Fruit fly (Drosophila melanogaster) whole organism, embryonic: Measurements from ENCODE around the gene CG6610.

ENCODE experiments used
- Aef1 ChIP-seq: fragments of 200-800 bp; sonication (Bioruptor generic); IDR thresholded peaks from 3 replicates; pipeline ENCODE4 v1.3.6; 2022; ENCODE audit warnings: missing biosample characterization, missing genetic modification characterization
- CG10267 ChIP-seq: fragments of 200-800 bp; sonication (Bioruptor generic); optimal IDR thresholded peaks from 2 replicates; lab custom pipeline; 2018; ENCODE audit warnings: missing biosample characterization, mild to moderate bottlenecking, missing genetic modification characterization, moderate library complexity
- CG10366 ChIP-seq: fragments of 200-800 bp; sonication (Bioruptor generic); IDR thresholded peaks from 2 replicates; pipeline ENCODE4 v1.3.6; 2022; ENCODE audit warnings: missing biosample characterization, missing genetic modification characterization
- CG10565 ChIP-seq: fragments of 200-800 bp; sonication (Bioruptor generic); optimal IDR thresholded peaks from 3 replicates; lab custom pipeline; 2016; ENCODE audit warnings: missing biosample characterization, mild to moderate bottlenecking, missing genetic modification characterization
- CG10654 ChIP-seq: fragments of 200-800 bp; sonication (Bioruptor generic); optimal IDR thresholded peaks from 2 replicates; lab custom pipeline; 2016; ENCODE audit warnings: missing biosample characterization, missing genetic modification characterization
- CG11398 ChIP-seq: fragments of 200-800 bp; sonication (Bioruptor generic); optimal IDR thresholded peaks from 2 replicates; lab custom pipeline; 2016; ENCODE audit warnings: missing biosample characterization, missing genetic modification characterization
- CG13894 ChIP-seq: fragments of 200-800 bp; sonication (Bioruptor generic); optimal IDR thresholded peaks from 3 replicates; lab custom pipeline; 2018; ENCODE audit warnings: missing biosample characterization, mild to moderate bottlenecking, missing genetic modification characterization, moderate library complexity
- CG14667 ChIP-seq: fragments of 200-800 bp; sonication (Bioruptor generic); IDR thresholded peaks from 2 replicates; pipeline ENCODE4 v1.3.6; 2022; ENCODE audit warnings: missing biosample characterization, missing genetic modification characterization
- CG15696 ChIP-seq: fragments of 200-800 bp; sonication (Bioruptor generic); optimal IDR thresholded peaks from 2 replicates; lab custom pipeline; 2019; ENCODE audit warnings: missing biosample characterization, mild to moderate bottlenecking, missing genetic modification characterization, moderate library complexity
- CG17361 ChIP-seq: fragments of 200-800 bp; sonication (Bioruptor generic); IDR thresholded peaks from 3 replicates; pipeline ENCODE4 v1.3.6; 2022; ENCODE audit warnings: missing biosample characterization, missing genetic modification characterization
- CG17385 ChIP-seq: fragments of 200-800 bp; sonication (Bioruptor generic); optimal IDR thresholded peaks from 3 replicates; lab custom pipeline; 2018; ENCODE audit warnings: missing biosample characterization, mild to moderate bottlenecking, missing genetic modification characterization
- CG17802 ChIP-seq: fragments of 200-800 bp; sonication (Bioruptor generic); optimal IDR thresholded peaks from 2 replicates; lab custom pipeline; 2018; ENCODE audit warnings: missing biosample characterization, mild to moderate bottlenecking, missing genetic modification characterization, moderate library complexity
- CG2120 ChIP-seq: fragments of 200-800 bp; sonication (Bioruptor generic); optimal IDR thresholded peaks from 3 replicates; lab custom pipeline; 2016; ENCODE audit warnings: missing biosample characterization, missing genetic modification characterization
- CG2199 ChIP-seq: fragments of 200-800 bp; sonication (Bioruptor generic); IDR thresholded peaks from 3 replicates; pipeline ENCODE4 v1.3.6; 2022; ENCODE audit warnings: missing biosample characterization, missing genetic modification characterization
- CG3726 ChIP-seq: fragments of 200-800 bp; sonication (Bioruptor generic); IDR thresholded peaks from 3 replicates; pipeline ENCODE4, ENCODE4 v1.3.6; 2022; ENCODE audit warnings: missing biosample characterization, missing genetic modification characterization
- CG3838 ChIP-seq: fragments of 200-800 bp; sonication (Bioruptor generic); optimal IDR thresholded peaks from 3 replicates; lab custom pipeline; 2016; ENCODE audit warnings: missing biosample characterization, missing genetic modification characterization
- CG5953 ChIP-seq: fragments of 200-800 bp; sonication (Bioruptor generic); IDR thresholded peaks from 2 replicates; pipeline ENCODE4 v1.3.6; 2022; ENCODE audit warnings: missing biosample characterization, missing genetic modification characterization
- CG7357 ChIP-seq: fragments of 200-800 bp; sonication (Bioruptor generic); IDR thresholded peaks from 3 replicates; pipeline ENCODE4 v1.3.6; 2022; ENCODE audit warnings: missing biosample characterization, missing genetic modification characterization
- CG7745 ChIP-seq: fragments of 200-800 bp; sonication (Bioruptor generic); optimal IDR thresholded peaks from 2 replicates; lab custom pipeline; 2018; ENCODE audit warnings: missing biosample characterization, mild to moderate bottlenecking, missing genetic modification characterization, moderate library complexity
- CG9215 ChIP-seq: fragments of 200-800 bp; sonication (Bioruptor generic); IDR thresholded peaks from 2 replicates; pipeline ENCODE4 v1.3.6; 2022; ENCODE audit warnings: missing biosample characterization, missing genetic modification characterization
- CG9609 ChIP-seq: fragments of 200-800 bp; sonication (Bioruptor generic); optimal IDR thresholded peaks from 3 replicates; lab custom pipeline; 2016; ENCODE audit warnings: missing biosample characterization, missing genetic modification characterization
- CG9817 ChIP-seq: fragments of 200-800 bp; sonication (Bioruptor generic); optimal IDR thresholded peaks from 2 replicates; lab custom pipeline; 2018; ENCODE audit warnings: missing biosample characterization, mild to moderate bottlenecking, missing genetic modification characterization, moderate library complexity
- CoRest ChIP-seq: fragments of 200-800 bp; sonication (Bioruptor generic); optimal IDR thresholded peaks from 3 replicates; lab custom pipeline; 2018; ENCODE audit warnings: missing biosample characterization, mild to moderate bottlenecking, missing genetic modification characterization, moderate library complexity
- CrebB ChIP-seq: fragments of 200-800 bp; sonication (Bioruptor generic); optimal IDR thresholded peaks from 3 replicates; lab custom pipeline; 2018; ENCODE audit warnings: missing biosample characterization, mild to moderate bottlenecking, missing genetic modification characterization
- Dbx ChIP-seq: fragments of 200-800 bp; sonication (Bioruptor generic); IDR thresholded peaks from 3 replicates; pipeline ENCODE4 v1.3.6; 2022; ENCODE audit warnings: missing biosample characterization, missing genetic modification characterization
- HLH54F ChIP-seq: fragments of 200-800 bp; sonication (Bioruptor generic); optimal IDR thresholded peaks from 3 replicates; lab custom pipeline; 2016; ENCODE audit warnings: missing biosample characterization, missing genetic modification characterization
- Jarid2 ChIP-seq: fragments of 200-800 bp; sonication (Bioruptor generic); optimal IDR thresholded peaks from 3 replicates; lab custom pipeline; 2017; ENCODE audit warnings: mild to moderate bottlenecking, missing biosample characterization, missing genetic modification reagents, missing genetic modification characterization
- MBD-R2 ChIP-seq: fragments of 200-800 bp; sonication (Bioruptor generic); IDR thresholded peaks from 2 replicates; pipeline ENCODE4 v1.3.6; 2022; ENCODE audit warnings: missing biosample characterization, missing genetic modification characterization
- MESR4 ChIP-seq: fragments of 200-800 bp; sonication (Bioruptor generic); optimal IDR thresholded peaks from 2 replicates; lab custom pipeline; 2018; ENCODE audit warnings: missing biosample characterization, mild to moderate bottlenecking, missing genetic modification characterization, moderate library complexity
- Med ChIP-seq: fragments of 200-800 bp; sonication (Bioruptor generic); peaks from one replicate; lab custom pipeline; 2016; ENCODE audit warnings: missing biosample characterization, missing genetic modification characterization, mild to moderate bottlenecking, inconsistent platforms, moderate library complexity
- Mrtf ChIP-seq: fragments of 200-800 bp; sonication (Bioruptor generic); IDR thresholded peaks from 3 replicates; pipeline ENCODE4 v1.3.6; 2022; ENCODE audit warnings: missing biosample characterization, missing genetic modification characterization
- Nf-YC ChIP-seq: fragments of 200-800 bp; optimal IDR thresholded peaks from 3 replicates; lab custom pipeline; 2019; ENCODE audit warnings: missing biosample characterization, mild to moderate bottlenecking, missing genetic modification characterization, moderate library complexity
- Six4 ChIP-seq: fragments of 200-800 bp; sonication (Bioruptor generic); optimal IDR thresholded peaks from 2 replicates; lab custom pipeline; 2016; ENCODE audit warnings: missing biosample characterization, missing genetic modification characterization
- YL-1 ChIP-seq: fragments of 200-800 bp; sonication (Bioruptor generic); optimal IDR thresholded peaks from 3 replicates; lab custom pipeline; 2017; ENCODE audit warnings: missing biosample characterization, mild to moderate bottlenecking, missing genetic modification characterization
- ac ChIP-seq: fragments of 200-800 bp; sonication (Bioruptor generic); optimal IDR thresholded peaks from 3 replicates; lab custom pipeline; 2017; ENCODE audit warnings: missing biosample characterization, mild to moderate bottlenecking, missing genetic modification characterization
- bigmax ChIP-seq: fragments of 200-800 bp; sonication (Bioruptor generic); optimal IDR thresholded peaks from 2 replicates; lab custom pipeline; 2018; ENCODE audit warnings: missing biosample characterization, mild to moderate bottlenecking, missing genetic modification characterization
- chinmo ChIP-seq: fragments of 200-800 bp; sonication (Bioruptor generic); IDR thresholded peaks from 4 replicates; pipeline ENCODE4 v1.3.6; 2022; ENCODE audit warnings: missing biosample characterization, missing genetic modification characterization; ENCODE audit not compliant: partially characterized antibody
- da ChIP-seq: fragments of 200-800 bp; sonication (Bioruptor generic); optimal IDR thresholded peaks from 2 replicates; lab custom pipeline; 2016; ENCODE audit warnings: missing biosample characterization, missing genetic modification characterization
- danr ChIP-seq: fragments of 200-800 bp; sonication (Bioruptor generic); IDR thresholded peaks from 2 replicates; pipeline ENCODE4 v1.3.6; 2022; ENCODE audit warnings: missing biosample characterization, missing genetic modification characterization
- ems ChIP-seq: fragments of 200-800 bp; sonication (Bioruptor generic); optimal IDR thresholded peaks from 3 replicates; lab custom pipeline; 2016; ENCODE audit warnings: missing biosample characterization, missing genetic modification characterization
- eve ChIP-seq, 2 experiments: fragments of >200 bp; optimal IDR thresholded peaks; 2 replicates each; lab custom pipeline; 2017; ENCODE audit warnings: missing biosample characterization in 2 of 2, missing genetic modification characterization in 2 of 2
- ham ChIP-seq: fragments of 200-800 bp; sonication (Bioruptor generic); IDR thresholded peaks from 2 replicates; pipeline ENCODE4 v1.3.6; 2022; ENCODE audit warnings: missing biosample characterization, missing genetic modification characterization
- lola ChIP-seq, 3 experiments: fragments of >200 bp in 2 of 3; fragments of 200-800 bp in 1 of 3; sonication (Bioruptor generic) in 1 of 3; optimal IDR thresholded peaks; 2 replicates each; lab custom pipeline; 2017 to 2019; ENCODE audit warnings: missing biosample characterization in 3 of 3, missing genetic modification characterization in 3 of 3, mild to moderate bottlenecking in 1 of 3, moderate library complexity in 1 of 3
- mld ChIP-seq: fragments of 200-800 bp; sonication (Bioruptor generic); IDR thresholded peaks from 3 replicates; pipeline ENCODE4 v1.3.6; 2022; ENCODE audit warnings: missing biosample characterization, missing genetic modification characterization; ENCODE audit not compliant: partially characterized antibody
- org-1 ChIP-seq: fragments of 200-800 bp; sonication (Bioruptor generic); optimal IDR thresholded peaks from 2 replicates; lab custom pipeline; 2017; ENCODE audit warnings: missing biosample characterization, missing genetic modification characterization
- sisA ChIP-seq: fragments of 200-800 bp; sonication (Bioruptor generic); IDR thresholded peaks from 2 replicates; pipeline ENCODE4 v1.3.6; 2022; ENCODE audit warnings: missing biosample characterization, missing genetic modification characterization
- so ChIP-seq: fragments of 200-800 bp; sonication (Bioruptor generic); IDR thresholded peaks from 3 replicates; pipeline ENCODE4 v1.3.6; 2022; ENCODE audit warnings: missing biosample characterization, missing genetic modification characterization
- tio ChIP-seq: fragments of 200-800 bp; sonication (Bioruptor generic); optimal IDR thresholded peaks from 2 replicates; lab custom pipeline; 2017; ENCODE audit warnings: missing biosample characterization, missing genetic modification characterization, inconsistent platforms
- trem ChIP-seq: fragments of 200-800 bp; optimal IDR thresholded peaks from 3 replicates; lab custom pipeline; 2019; ENCODE audit warnings: missing biosample characterization, mild to moderate bottlenecking, missing genetic modification characterization, moderate library complexity
- tx ChIP-seq: fragments of 200-800 bp; sonication (Bioruptor generic); optimal IDR thresholded peaks from 2 replicates; lab custom pipeline; 2016; ENCODE audit warnings: missing biosample characterization, missing genetic modification characterization
- unc-4 ChIP-seq: fragments of 200-800 bp; sonication (Bioruptor generic); IDR thresholded peaks from 2 replicates; pipeline ENCODE4 v1.3.6; 2022; ENCODE audit warnings: missing biosample characterization, missing genetic modification characterization; ENCODE audit not compliant: partially characterized antibody

CG6610 gene

dm6 chr3L:6094697-6095096, 19.4 kb downstream of the CG6610 start, which contains the start of the genes CG10467 and loj (continued):
- TF ChIP-seq YL-1 (GFP tag; lab: Kevin White, UChicago) (peak; percentile 92), CG17361 (GFP tag; lab: Robert Waterston, UW) (peak; percentile 93), CG3838 (peak; percentile 86), CG14667 (GFP tag; lab: Robert Waterston, UW) (peak; percentile 97), CG10565 (GFP tag; lab: Kevin White, UChicago) (peak; percentile 50), MBD-R2 (GFP tag; lab: Robert Waterston, UW) (peak; percentile 99), CoRest (tag; lab: Kevin White, UChicago) (peak; percentile 98), lola (GFP tag; optimal IDR thresholded peaks at IDR 0.05; lab: Kevin White, UChicago) (peak in 1 of 3 experiments; percentile 97), CG9609 (peak; percentile 80), Dbx (GFP tag; lab: Robert Waterston, UW) (peak; percentile 98), unc-4 (GFP tag; lab: Robert Waterston, UW) (peak; percentile 72), CG17802 (peak; percentile 84), CG10654 (GFP tag; lab: Kevin White, UChicago) (peak; percentile 96), ac (GFP tag; lab: Kevin White, UChicago) (peak; percentile 72), org-1 (GFP tag; lab: Kevin White, UChicago) (peak; percentile 75), CG7357 (GFP tag; lab: Robert Waterston, UW) (peak; percentile 92), tio (GFP tag; lab: Kevin White, UChicago) (peak; percentile 96), CG11398 (peak; percentile 23), ems (GFP tag; lab: Kevin White, UChicago) (peak; percentile 88), trem (peak; percentile 95), HLH54F (GFP tag; lab: Kevin White, UChicago) (peak; percentile 86), ham (GFP tag; lab: Robert Waterston, UW) (peak; percentile 91), CG15696 (tag; lab: Kevin White, UChicago) (peak; percentile 98), Aef1 (GFP tag; lab: Robert Waterston, UW) (peak; percentile 98), CG9215 (GFP tag; lab: Robert Waterston, UW) (peak; percentile 96), da (peak; percentile 32), CG2199 (peak; percentile 94), sisA (GFP tag; lab: Robert Waterston, UW) (peak; percentile 99), CG2120 (GFP tag; lab: Kevin White, UChicago) (peak; percentile 95), Mrtf (GFP tag; lab: Robert Waterston, UW) (peak; percentile 96), CG9817 (tag; lab: Kevin White, UChicago) (peak; percentile 98), CG3726 (GFP tag; lab: Robert Waterston, UW) (peak; percentile 95; the same call in 2 of the 3 replicates), CG7745 (tag; lab: Kevin White, UChicago) (peak; percentile 4), CG10366 (GFP tag; lab: Robert Waterston, UW) (peak; percentile 97), Six4 (GFP tag; lab: Kevin White, UChicago) (peak; percentile 92), mld (no peak), so (GFP tag; lab: Robert Waterston, UW) (peak; percentile 88), eve (GFP tag; optimal IDR thresholded peaks at IDR 0.05; lab: Kevin White, UChicago) (no peak), chinmo (GFP tag; lab: Robert Waterston, UW) (no peak), CG10267 (tag; lab: Kevin White, UChicago) (peak; percentile 90), Jarid2 (GFP tag; lab: Kevin White, UChicago) (peak; percentile 67), CrebB (peak; percentile 78), tx (GFP tag; lab: Kevin White, UChicago) (peak; percentile 80), Med (GFP tag; lab: Kevin White, UChicago) (peak; percentile 94), Nf-YC (tag; lab: Kevin White, UChicago) (peak; percentile 80), CG17385 (GFP tag; lab: Kevin White, UChicago) (peak; percentile 85), CG5953 (GFP tag; lab: Robert Waterston, UW) (peak; percentile 86; the same call in 1 of the 2 replicates), CG13894 (tag; lab: Kevin White, UChicago) (peak; percentile 93), MESR4 (no peak), danr (GFP tag; lab: Robert Waterston, UW) (peak; percentile 93), bigmax (GFP tag; lab: Kevin White, UChicago) (no peak)
